Worm (Caenorhabditis elegans): Measurements from ENCODE around the gene ZK370.4.

DNA sequence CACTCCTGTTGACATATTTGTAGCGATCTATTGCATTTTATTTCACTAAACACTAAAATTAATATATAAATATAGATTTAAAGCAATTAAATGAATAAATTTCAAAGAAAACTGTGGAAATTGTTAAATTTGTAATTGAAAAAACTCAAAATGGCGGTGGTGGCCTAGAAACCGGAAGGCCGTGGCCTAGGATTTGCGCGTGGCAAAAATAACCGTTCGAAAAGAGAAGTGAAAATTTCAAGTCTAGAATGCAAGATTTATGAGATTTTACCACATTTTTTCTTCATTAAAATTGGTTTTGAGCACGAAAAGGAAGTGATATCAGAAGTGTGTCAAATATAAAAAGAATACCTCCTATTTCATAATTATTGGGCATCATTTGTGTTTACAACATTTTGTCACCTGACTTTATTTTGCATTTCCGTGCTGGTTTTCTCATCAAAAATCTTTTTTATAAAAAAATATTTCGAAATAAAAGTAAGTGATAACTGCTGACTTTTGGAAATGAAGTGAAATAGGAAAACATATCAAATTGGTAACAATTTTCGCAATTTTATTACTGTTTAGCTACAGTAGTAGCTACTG, 47.4 kb downstream of the ZK370.4 start, which contains the start of gene fli-1:
- TF ChIP-seq flt-1 (GFP tag; IDR thresholded peaks at IDR 0.05) (no peak), med-1 (GFP tag; optimal IDR thresholded peaks at IDR 0.05; ENCODE audit: insufficient read depth) (no peak), ztf-29 (GFP tag; IDR thresholded peaks at IDR 0.05) (no peak), ztf-23 (GFP tag; IDR thresholded peaks at IDR 0.05) (no peak), T22C8.4 (GFP tag; IDR thresholded peaks at IDR 0.05) (no peak)
